Worm (Caenorhabditis elegans): ENCODE results near the gene nlp-29.

ce11 chrV:3979053-3979452, 5.2 kb upstream of the nlp-29 start, which contains the start of gene nlp-34:
- TF ChIP-seq blmp-1 (tag; optimal IDR thresholded peaks at IDR 0.05) (no peak), lin-13 (tag; optimal IDR thresholded peaks at IDR 0.05) (no peak)

Measured in whole organism, mixed stage, embryonic.